Worm (Caenorhabditis elegans): ENCODE data around the gene kcmf-1.

kcmf-1 gene

DNA sequence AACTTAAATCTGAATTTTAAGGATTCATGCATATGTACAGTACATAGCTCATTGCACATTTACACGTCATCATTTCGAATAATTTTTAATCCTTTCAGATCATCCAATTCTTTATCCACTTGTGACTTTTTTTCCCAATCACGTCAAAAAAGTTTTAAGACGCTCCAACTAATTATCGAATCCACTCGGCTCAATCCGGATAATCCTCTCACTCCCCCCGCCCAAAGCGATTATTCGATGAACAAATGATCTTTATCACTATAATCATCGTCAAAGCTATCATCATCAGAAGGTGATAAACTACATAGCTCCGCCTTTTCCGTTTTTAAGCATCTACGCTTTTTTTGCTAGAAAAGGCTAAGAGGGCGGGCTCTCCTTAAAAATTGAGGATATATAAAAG, 8.4 kb downstream of the kcmf-1 start:
- TF ChIP-seq mec-3 (tag; optimal IDR thresholded peaks at IDR 0.05; ENCODE audit: borderline replicate concordance) (no peak), unc-42 (tag; optimal IDR thresholded peaks at IDR 0.05) (no peak), unc-86 (tag; optimal IDR thresholded peaks at IDR 0.05) (no peak), syd-9 (tag; optimal IDR thresholded peaks at IDR 0.05) (no peak), nhr-232 (tag; optimal IDR thresholded peaks at IDR 0.05) (no peak), ceh-6 (GFP tag; optimal IDR thresholded peaks at IDR 0.05) (no peak), nfya-1 (tag; optimal IDR thresholded peaks at IDR 0.05) (no peak), dmd-4 (tag; optimal IDR thresholded peaks at IDR 0.05; ENCODE audit: borderline replicate concordance) (no peak), npax-4 (tag; optimal IDR thresholded peaks at IDR 0.05) (no peak), ceh-30 (tag; optimal IDR thresholded peaks at IDR 0.05) (no peak)

- TF ChIP-seq eyg-1 (tag; optimal IDR thresholded peaks at IDR 0.05) (no peak), K09A11.1 (tag; optimal IDR thresholded peaks at IDR 0.05; ENCODE audit: insufficient read depth) (no peak), fkh-6 (tag; optimal IDR thresholded peaks at IDR 0.05) (no peak), pag-3 (tag; optimal IDR thresholded peaks at IDR 0.05; ENCODE audit: borderline replicate concordance) (no peak), ahr-1 (tag; optimal IDR thresholded peaks at IDR 0.05) (no peak), unc-42 (tag; optimal IDR thresholded peaks at IDR 0.05) (no peak), unc-86 (tag; optimal IDR thresholded peaks at IDR 0.05) (no peak), odd-2 (tag; optimal IDR thresholded peaks at IDR 0.05) (no peak), C08G9.2 (tag; optimal IDR thresholded peaks at IDR 0.05) (no peak), ttx-3 (tag; optimal IDR thresholded peaks at IDR 0.05) (no peak)
Observed at ce11 chrIII:7838907-7839642, 9.9 kb downstream of the kcmf-1 start, which contains the start of gene ceh-23. Gene ceh-23 (plus strand): TSS chrIII:7839592.

- TF ChIP-seq ets-4 (tag; optimal IDR thresholded peaks at IDR 0.05): no peak
- no peak for TF ChIP-seq rnt-1 (tag; optimal IDR thresholded peaks at IDR 0.05)
- TF ChIP-seq fax-1 (tag; optimal IDR thresholded peaks at IDR 0.05): no peak
- no peak for TF ChIP-seq lin-11 (tag; optimal IDR thresholded peaks at IDR 0.05)
Observed at ce11 chrIII:7843536-7843935, 14.3 kb downstream of the kcmf-1 start, which contains the start of gene ZK652.8. Gene ZK652.8 (minus strand): TSS chrIII:7843636.

ce11 chrIII:7848173-7848572, 19.0 kb downstream of the kcmf-1 start:
- no peak for TF ChIP-seq fkh-6 (tag; optimal IDR thresholded peaks at IDR 0.05)
- no peak for TF ChIP-seq pat-9 (tag; optimal IDR thresholded peaks at IDR 0.05)
- no peak for TF ChIP-seq pros-1 (tag; optimal IDR thresholded peaks at IDR 0.05)
- TF ChIP-seq nfya-1 (tag; optimal IDR thresholded peaks at IDR 0.05): peak; percentile 6
- TF ChIP-seq ref-2 (tag; optimal IDR thresholded peaks at IDR 0.05): no peak
- peak; percentile 27 for TF ChIP-seq unc-42 (tag; optimal IDR thresholded peaks at IDR 0.05)
- TF ChIP-seq dmd-4 (tag; optimal IDR thresholded peaks at IDR 0.05; ENCODE audit: borderline replicate concordance): no peak
- no peak for TF ChIP-seq C38D4.7 (GFP tag; optimal IDR thresholded peaks at IDR 0.05)

ce11 chrIII:7854494-7855184, 25.4 kb downstream of the kcmf-1 start, which contains the start of gene rpl-35:
Gene rpl-35 (plus strand): TSS chrIII:7855134.
- TF ChIP-seq ceh-2 (tag; optimal IDR thresholded peaks at IDR 0.05) (peak; percentile 81), ceh-30 (tag; optimal IDR thresholded peaks at IDR 0.05) (peak; percentile 55), ceh-34 (tag; optimal IDR thresholded peaks at IDR 0.05) (peak; percentile 99), lim-6 (tag; optimal IDR thresholded peaks at IDR 0.05) (peak; percentile 78), ttx-3 (tag; optimal IDR thresholded peaks at IDR 0.05) (peak; percentile 79), sox-4 (tag; optimal IDR thresholded peaks at IDR 0.05) (peak; percentile 78), ceh-18 (tag; optimal IDR thresholded peaks at IDR 0.05) (peak; percentile 100), rnt-1 (tag; optimal IDR thresholded peaks at IDR 0.05) (peak; percentile 99), madf-2 (tag; optimal IDR thresholded peaks at IDR 0.05) (peak; percentile 92), hlh-15 (tag; optimal IDR thresholded peaks at IDR 0.05) (peak; percentile 30), pax-1 (tag; optimal IDR thresholded peaks at IDR 0.05) (peak; percentile 89), ceh-24 (tag; optimal IDR thresholded peaks at IDR 0.05) (peak; percentile 70), pha-2 (tag; optimal IDR thresholded peaks at IDR 0.05) (peak; percentile 57), fkh-6 (tag; optimal IDR thresholded peaks at IDR 0.05) (no peak), pqm-1 (tag; optimal IDR thresholded peaks at IDR 0.05) (peak; percentile 89), che-1 (tag; optimal IDR thresholded peaks at IDR 0.05) (peak; percentile 62), ref-2 (tag; optimal IDR thresholded peaks at IDR 0.05) (peak; percentile 99), elt-2 (tag; optimal IDR thresholded peaks at IDR 0.05) (peak; percentile 96), pat-9 (tag; optimal IDR thresholded peaks at IDR 0.05) (peak; percentile 86), ceh-45 (GFP tag; IDR thresholded peaks at IDR 0.05) (peak; percentile 83), odd-2 (tag; optimal IDR thresholded peaks at IDR 0.05) (no peak), gmeb-2 (tag; optimal IDR thresholded peaks at IDR 0.05) (peak; percentile 78), ama-1 (optimal IDR thresholded peaks at IDR 0.05) (no peak)
